Worm (Caenorhabditis elegans) whole organism, midembryonic: Measurements from ENCODE around the gene lin-36.

ENCODE experiments used
- T22C8.4 ChIP-seq: fragments of 200-800 bp; sonication (Bioruptor generic); IDR thresholded peaks from 2 replicates; pipeline ENCODE4 v1.3.6; 2022; ENCODE audit warnings: missing genetic modification characterization, missing compliant biosample characterization
- cog-1 ChIP-seq: sonication (generic microtip); optimal IDR thresholded peaks from 2 replicates; lab custom pipeline; 2016; ENCODE audit warnings: missing genetic modification characterization, missing compliant biosample characterization
- flt-1 ChIP-seq: fragments of 200-800 bp; sonication (Bioruptor generic); IDR thresholded peaks from 2 replicates; pipeline ENCODE4 v1.3.6; 2022; ENCODE audit warnings: missing genetic modification characterization, missing compliant biosample characterization
- klf-2 ChIP-seq: fragments of 200-800 bp; sonication (Bioruptor generic); conservative IDR thresholded peaks from 2 replicates; pipeline ENCODE4 v1.3.6; 2022; ENCODE audit warnings: missing genetic modification reagents, missing genetic modification characterization, missing compliant biosample characterization
- med-1 ChIP-seq: sonication (generic microtip); optimal IDR thresholded peaks from 2 replicates; lab custom pipeline; 2017; ENCODE audit warnings: missing genetic modification characterization, mild to moderate bottlenecking, missing compliant biosample characterization, antibody characterized with exemption, missing genetic modification reagents; ENCODE audit not compliant: insufficient read depth
- ref-1 ChIP-seq: fragments of 200-800 bp; sonication (Bioruptor generic); conservative IDR thresholded peaks from 2 replicates; pipeline ENCODE4 v1.3.6; 2022; ENCODE audit warnings: missing genetic modification reagents, missing genetic modification characterization, missing compliant biosample characterization
- tab-1 ChIP-seq: fragments of 200-800 bp; sonication (Bioruptor generic); IDR thresholded peaks from 2 replicates; pipeline ENCODE4 v1.3.6; 2022; ENCODE audit warnings: missing genetic modification characterization, missing compliant biosample characterization
- ztf-23 ChIP-seq: fragments of 200-800 bp; sonication (Bioruptor generic); IDR thresholded peaks from 2 replicates; pipeline ENCODE4 v1.3.6; 2022; ENCODE audit warnings: missing genetic modification reagents, missing genetic modification characterization, missing compliant biosample characterization
- ztf-29 ChIP-seq: fragments of 200-800 bp; sonication (Bioruptor generic); IDR thresholded peaks from 2 replicates; pipeline ENCODE4 v1.3.6; 2022; ENCODE audit warnings: missing genetic modification reagents, missing genetic modification characterization, missing compliant biosample characterization

The lin-36 gene

DNA sequence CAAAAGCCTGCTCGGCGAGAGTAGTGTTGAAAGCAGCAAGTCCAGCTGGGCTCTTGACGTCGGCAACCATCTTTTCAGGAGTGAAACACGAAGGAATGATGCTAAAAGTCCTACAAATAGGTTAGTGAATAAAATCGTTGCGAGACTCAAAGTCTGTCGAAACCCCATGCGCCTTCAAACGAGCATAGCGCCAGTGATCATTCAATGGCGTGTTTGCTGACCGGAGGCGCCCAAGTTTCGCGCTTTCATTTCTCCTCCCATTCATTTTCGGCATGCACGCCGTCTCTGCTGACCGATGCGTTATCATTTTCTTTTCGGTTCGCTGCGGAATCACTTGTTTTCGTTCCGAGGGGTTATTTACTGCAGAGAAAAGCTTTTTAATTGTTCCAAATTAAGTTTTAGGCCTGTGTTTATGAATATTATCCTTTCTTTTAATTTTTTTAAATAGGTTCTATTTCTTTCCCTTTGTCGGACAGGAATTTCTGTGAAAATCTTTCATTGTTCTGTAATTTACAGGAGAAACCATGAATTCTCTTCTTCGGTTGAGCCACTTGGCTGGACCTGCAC lies 47.4 kb downstream of the lin-36 start, which contains the start of the genes eef-1B.1 and aco-2:
Gene eef-1B.1, minus strand, starts transcription at position 186 of the 567 bp plus-strand sequence.
Gene aco-2, plus strand, starts transcription at position 517 of the 567 bp plus-strand sequence.
- no peak for TF ChIP-seq ref-1 (GFP tag; lab: Robert Waterston, UW)
- TF ChIP-seq cog-1 = peak; percentile 1
- TF ChIP-seq tab-1 (GFP tag; lab: Robert Waterston, UW) = no peak

DNA sequence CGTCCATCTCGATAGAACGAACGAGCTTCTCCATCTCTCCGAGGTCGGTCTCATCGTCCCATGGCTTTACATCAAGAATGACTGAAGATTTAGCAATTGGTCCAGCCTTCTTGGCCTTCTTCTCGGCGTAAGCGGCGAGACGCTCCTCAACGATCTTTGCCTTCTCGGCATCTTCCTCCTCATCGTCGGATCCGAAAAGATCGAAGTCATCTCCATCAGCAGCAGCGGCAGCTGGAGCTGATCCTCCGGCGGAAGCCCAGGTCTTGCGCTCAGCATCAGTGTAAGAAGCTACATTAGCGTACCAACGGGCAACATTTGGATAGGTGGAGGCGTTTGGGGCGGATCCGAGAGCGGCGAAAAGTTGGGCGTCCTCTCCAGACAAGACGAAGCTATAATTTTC lies 48.0 kb downstream of the lin-36 start:
- no peak for TF ChIP-seq T22C8.4 (GFP tag; lab: Robert Waterston, UW)
- TF ChIP-seq klf-2 (GFP tag; lab: Robert Waterston, UW) = no peak
- TF ChIP-seq ref-1 (GFP tag; lab: Robert Waterston, UW) = no peak
- no peak for TF ChIP-seq tab-1 (GFP tag; lab: Robert Waterston, UW)
- TF ChIP-seq ztf-23 (GFP tag; lab: Robert Waterston, UW) = no peak
- no peak for TF ChIP-seq med-1 (GFP tag; lab: Kevin White, UChicago)
- TF ChIP-seq cog-1 = no peak
- TF ChIP-seq flt-1 (GFP tag; lab: Robert Waterston, UW) = no peak
- TF ChIP-seq ztf-29 (GFP tag; lab: Robert Waterston, UW) = no peak

DNA sequence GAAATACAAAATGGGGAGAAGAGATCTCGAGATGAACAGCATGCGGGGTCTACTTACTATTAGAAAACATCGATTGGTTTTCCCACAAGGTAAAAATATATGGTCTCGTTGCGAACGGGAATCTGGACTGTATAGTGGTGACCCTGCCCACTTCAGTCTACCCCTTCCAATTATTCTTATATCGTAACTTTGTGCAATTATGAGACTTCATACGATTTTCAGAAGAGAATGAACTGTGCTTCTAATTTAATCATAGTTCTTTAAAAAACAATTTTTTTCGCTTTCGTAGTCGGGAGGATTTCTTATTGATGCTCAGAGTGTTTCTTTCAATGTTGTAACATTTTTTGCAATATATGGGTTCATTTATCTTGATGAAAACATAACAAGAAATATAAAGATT lies 48.6 kb downstream of the lin-36 start, which contains the start of gene F54H12.5:
Gene F54H12.5, minus strand, starts transcription at position 101 of the 400 bp plus-strand sequence.
- TF ChIP-seq med-1 (GFP tag; lab: Kevin White, UChicago) (no peak), cog-1 (no peak), ztf-23 (GFP tag; lab: Robert Waterston, UW) (no peak), ref-1 (GFP tag; lab: Robert Waterston, UW) (no peak)

DNA sequence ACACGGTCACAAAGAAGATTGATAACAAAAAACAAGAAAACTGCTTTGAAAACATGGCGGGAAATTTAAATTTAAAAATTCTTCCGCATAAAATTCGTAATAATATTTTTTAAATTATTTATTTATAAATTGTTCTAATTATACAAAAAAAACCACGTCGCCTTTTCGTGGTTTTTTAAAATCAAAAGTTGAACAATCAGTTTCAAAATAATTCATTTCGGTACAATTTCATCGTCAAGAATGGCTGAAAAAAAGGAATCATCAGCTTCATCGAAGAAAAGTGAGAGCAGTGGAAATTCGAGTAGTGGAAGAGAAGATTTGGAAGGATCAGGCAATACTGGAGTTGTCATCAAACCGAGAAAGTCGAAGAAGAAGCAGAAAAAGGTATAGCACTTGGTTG lies 51.6 kb downstream of the lin-36 start, which contains the start of the genes F54H12.8 and F54H12.7:
Gene F54H12.8, minus strand, starts transcription at position 101 of the 400 bp plus-strand sequence.
Gene F54H12.7, plus strand, starts transcription at position 229 of the 400 bp plus-strand sequence.
- TF ChIP-seq med-1 (GFP tag; lab: Kevin White, UChicago) (no peak), ztf-29 (GFP tag; lab: Robert Waterston, UW) (no peak), T22C8.4 (GFP tag; lab: Robert Waterston, UW) (no peak), ztf-23 (GFP tag; lab: Robert Waterston, UW) (no peak), tab-1 (GFP tag; lab: Robert Waterston, UW) (no peak), ref-1 (GFP tag; lab: Robert Waterston, UW) (no peak), flt-1 (GFP tag; lab: Robert Waterston, UW) (no peak), klf-2 (GFP tag; lab: Robert Waterston, UW) (no peak), cog-1 (no peak)
